Fruit fly (Drosophila melanogaster) whole organism, prepupa: ENCODE data around the gene CG17472.

Experiments
- CG10669 ChIP-seq: fragments of 200-800 bp; sonication (Bioruptor generic); optimal IDR thresholded peaks from 3 replicates; lab custom pipeline; 2018; ENCODE audit warnings: missing biosample characterization, mild to moderate bottlenecking, missing genetic modification characterization, moderate library complexity
- CG11294 ChIP-seq: fragments of 200-800 bp; sonication (Bioruptor generic); IDR thresholded peaks from 2 replicates; pipeline ENCODE4 v1.3.6; 2022; ENCODE audit warnings: missing biosample characterization, missing genetic modification characterization
- CG11762 ChIP-seq: fragments of 200-800 bp; sonication (Bioruptor generic); optimal IDR thresholded peaks from 3 replicates; lab custom pipeline; 2016; ENCODE audit warnings: missing biosample characterization, missing genetic modification characterization; ENCODE audit not compliant: insufficient read depth
- CG11902 ChIP-seq: fragments of 200-800 bp; sonication (Bioruptor generic); optimal IDR thresholded peaks from 3 replicates; lab custom pipeline; 2016; ENCODE audit warnings: missing biosample characterization, missing genetic modification characterization
- CG15336 ChIP-seq: fragments of 200-800 bp; sonication (Bioruptor generic); IDR thresholded peaks from 2 replicates; pipeline ENCODE4 v1.3.6; 2022; ENCODE audit warnings: missing biosample characterization, missing genetic modification characterization
- CG16779 ChIP-seq: fragments of 200-800 bp; sonication (Bioruptor generic); optimal IDR thresholded peaks from 3 replicates; lab custom pipeline; 2017; ENCODE audit warnings: missing biosample characterization, mild to moderate bottlenecking, missing genetic modification characterization
- CG31627 ChIP-seq: fragments of 200-800 bp; sonication (Bioruptor generic); optimal IDR thresholded peaks from 3 replicates; lab custom pipeline; 2016; ENCODE audit warnings: missing biosample characterization, missing genetic modification characterization
- CG32006 ChIP-seq: fragments of 200-800 bp; sonication (Bioruptor generic); optimal IDR thresholded peaks from 3 replicates; lab custom pipeline; 2017; ENCODE audit warnings: missing biosample characterization, mild to moderate bottlenecking, missing genetic modification characterization
- CG6163 ChIP-seq: fragments of 200-800 bp; sonication (Bioruptor generic); IDR thresholded peaks from 3 replicates; pipeline ENCODE4 v1.3.6; 2022; ENCODE audit warnings: missing biosample characterization, missing genetic modification characterization
- CG6276 ChIP-seq: fragments of 200-800 bp; sonication (Bioruptor generic); optimal IDR thresholded peaks from 2 replicates; lab custom pipeline; 2017; ENCODE audit warnings: missing biosample characterization, mild to moderate bottlenecking, missing genetic modification characterization
- CG6854 ChIP-seq: fragments of 200-800 bp; sonication (Bioruptor generic); optimal IDR thresholded peaks from 2 replicates; lab custom pipeline; 2017; ENCODE audit warnings: missing biosample characterization, mild to moderate bottlenecking, missing genetic modification characterization
- CG7368 ChIP-seq: fragments of 200-800 bp; sonication (Bioruptor generic); optimal IDR thresholded peaks from 3 replicates; lab custom pipeline; 2016; ENCODE audit warnings: missing biosample characterization, missing genetic modification characterization
- CG8119 ChIP-seq: fragments of 200-800 bp; sonication (Bioruptor generic); IDR thresholded peaks from 3 replicates; pipeline ENCODE4 v1.3.6; 2022; ENCODE audit warnings: missing biosample characterization, missing genetic modification characterization
- CG8319 ChIP-seq: fragments of 200-800 bp; sonication (Bioruptor generic); optimal IDR thresholded peaks from 3 replicates; lab custom pipeline; 2016; ENCODE audit warnings: missing biosample characterization, missing genetic modification characterization
- CG9139 ChIP-seq: fragments of 200-800 bp; sonication (Bioruptor generic); optimal IDR thresholded peaks from 3 replicates; lab custom pipeline; 2017; ENCODE audit warnings: missing biosample characterization, mild to moderate bottlenecking, missing genetic modification characterization
- Eip78C ChIP-seq: fragments of 200-800 bp; sonication (Bioruptor generic); peaks from one replicate; lab custom pipeline; 2016; ENCODE audit warnings: missing biosample characterization, missing genetic modification characterization
- Ets21C ChIP-seq: fragments of 200-800 bp; sonication (Bioruptor generic); optimal IDR thresholded peaks from 3 replicates; lab custom pipeline; 2016; ENCODE audit warnings: missing biosample characterization, missing genetic modification characterization
- Ets96B ChIP-seq: fragments of 200-800 bp; optimal IDR thresholded peaks from 2 replicates; lab custom pipeline; 2019; ENCODE audit warnings: missing biosample characterization, mild to moderate bottlenecking, missing genetic modification characterization, moderate library complexity
- Gug ChIP-seq: fragments of 200-800 bp; sonication (Bioruptor generic); IDR thresholded peaks from 2 replicates; pipeline ENCODE4 v1.3.6; 2022; ENCODE audit warnings: missing biosample characterization, missing genetic modification characterization
- Hr39 ChIP-seq: fragments of 200-800 bp; sonication (Bioruptor generic); optimal IDR thresholded peaks from 2 replicates; lab custom pipeline; 2016; ENCODE audit warnings: missing biosample characterization, missing genetic modification characterization
- Lpt ChIP-seq: fragments of 200-800 bp; sonication (Bioruptor generic); optimal IDR thresholded peaks from 3 replicates; lab custom pipeline; 2016; ENCODE audit warnings: missing biosample characterization, missing genetic modification characterization
- Met ChIP-seq: fragments of 200-800 bp; sonication (Bioruptor generic); optimal IDR thresholded peaks from 3 replicates; lab custom pipeline; 2016; ENCODE audit warnings: missing biosample characterization, missing genetic modification characterization
- Smox ChIP-seq: fragments of 200-800 bp; sonication (Bioruptor generic); optimal IDR thresholded peaks from 3 replicates; lab custom pipeline; 2016; ENCODE audit warnings: missing biosample characterization, missing genetic modification characterization
- Sox15 ChIP-seq: fragments of 200-800 bp; sonication (Bioruptor generic); optimal IDR thresholded peaks from 3 replicates; lab custom pipeline; 2016; ENCODE audit warnings: missing biosample characterization, missing genetic modification characterization
- eg ChIP-seq: fragments of 200-800 bp; sonication (Bioruptor generic); IDR thresholded peaks from 3 replicates; pipeline ENCODE4 v1.3.6; 2022; ENCODE audit warnings: missing biosample characterization, missing genetic modification characterization
- esn ChIP-seq: fragments of 200-800 bp; sonication (Bioruptor generic); optimal IDR thresholded peaks from 2 replicates; lab custom pipeline; 2016; ENCODE audit warnings: missing biosample characterization, mild to moderate bottlenecking, missing genetic modification characterization, moderate library complexity
- fd59A ChIP-seq: fragments of 200-800 bp; sonication (Bioruptor generic); optimal IDR thresholded peaks from 2 replicates; lab custom pipeline; 2017; ENCODE audit warnings: missing biosample characterization, mild to moderate bottlenecking, missing genetic modification characterization, missing genetic modification reagents
- fd85E ChIP-seq: fragments of 200-800 bp; sonication (Bioruptor generic); optimal IDR thresholded peaks from 3 replicates; lab custom pipeline; 2016; ENCODE audit warnings: missing biosample characterization, missing genetic modification characterization
- fkh ChIP-seq: fragments of 200-800 bp; sonication (Bioruptor generic); optimal IDR thresholded peaks from 3 replicates; lab custom pipeline; 2017; ENCODE audit warnings: missing biosample characterization, mild to moderate bottlenecking, missing genetic modification characterization, moderate library complexity
- lz ChIP-seq: fragments of 200-800 bp; sonication (Bioruptor generic); optimal IDR thresholded peaks from 3 replicates; lab custom pipeline; 2016; ENCODE audit warnings: missing biosample characterization, missing genetic modification characterization
- net ChIP-seq: fragments of 200-800 bp; sonication (Bioruptor generic); optimal IDR thresholded peaks from 3 replicates; lab custom pipeline; 2016; ENCODE audit warnings: missing biosample characterization, missing genetic modification characterization
- spab ChIP-seq: fragments of 200-800 bp; sonication (Bioruptor generic); optimal IDR thresholded peaks from 2 replicates; lab custom pipeline; 2017; ENCODE audit warnings: missing biosample characterization, mild to moderate bottlenecking, missing genetic modification characterization, missing genetic modification reagents
- svp ChIP-seq: fragments of 200-800 bp; sonication (Bioruptor generic); peaks from one replicate; lab custom pipeline; 2016; ENCODE audit warnings: missing biosample characterization, missing genetic modification characterization
- topi ChIP-seq: fragments of 200-800 bp; sonication (Bioruptor generic); optimal IDR thresholded peaks from 3 replicates; lab custom pipeline; 2016; ENCODE audit warnings: missing biosample characterization, missing genetic modification characterization
- vri ChIP-seq: fragments of 200-800 bp; sonication (Bioruptor generic); optimal IDR thresholded peaks from 3 replicates; lab custom pipeline; 2016; ENCODE audit warnings: missing biosample characterization, mild to moderate bottlenecking, missing genetic modification characterization

CG17472 gene

DNA sequence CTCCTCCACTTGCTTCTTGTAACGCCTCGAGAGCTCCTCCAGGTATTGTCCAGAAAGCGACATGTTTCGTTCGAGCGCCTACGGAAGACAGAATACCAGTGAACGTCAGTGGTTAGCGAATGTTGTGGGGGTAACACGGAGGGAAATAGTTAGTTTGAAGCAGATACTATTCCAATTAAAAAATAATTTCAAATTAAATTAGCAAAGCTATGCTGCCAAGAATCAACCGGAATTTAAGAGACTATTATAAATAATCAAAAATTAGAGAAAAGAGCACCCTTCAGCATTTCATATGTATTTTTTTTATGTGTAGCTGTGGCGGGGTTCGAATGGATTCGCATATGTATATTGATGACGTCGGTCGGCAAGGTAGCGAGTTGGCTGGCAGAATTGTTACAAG lies 26.8 kb downstream of the CG17472 start:
- peak; percentile 39; the same call in 1 of the 2 replicates for TF ChIP-seq CG15336
- no peak for TF ChIP-seq Smox (GFP tag; lab: Kevin White, UChicago)
- 0 out of 3 replicates have a peak, but pooled peaks have one; percentile 59 for TF ChIP-seq CG6163 (GFP tag; lab: Robert Waterston, UW)

DNA sequence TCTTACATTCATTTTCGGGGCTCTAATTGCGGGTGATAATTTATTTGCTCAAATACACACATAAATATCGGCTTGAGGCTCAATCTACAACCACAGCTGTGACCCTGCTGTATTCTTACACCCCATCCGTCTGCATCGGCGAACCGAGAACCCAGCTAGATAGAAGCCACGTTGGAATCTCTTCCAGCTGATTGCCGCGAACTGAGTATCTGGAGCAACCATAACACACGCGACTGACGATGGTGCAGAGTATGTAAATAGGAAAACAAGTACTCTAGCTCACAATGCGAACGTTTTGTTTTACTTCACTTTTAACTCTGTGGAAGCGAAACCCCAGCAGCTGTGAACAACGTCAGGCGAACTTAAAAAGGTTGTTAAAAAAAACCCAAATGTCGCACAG lies 30.1 kb downstream of the CG17472 start:
- TF ChIP-seq Sox15 (GFP tag; lab: Kevin White, UChicago) (no peak), svp (GFP tag; lab: Kevin White, UChicago) (peak; percentile 90)

DNA sequence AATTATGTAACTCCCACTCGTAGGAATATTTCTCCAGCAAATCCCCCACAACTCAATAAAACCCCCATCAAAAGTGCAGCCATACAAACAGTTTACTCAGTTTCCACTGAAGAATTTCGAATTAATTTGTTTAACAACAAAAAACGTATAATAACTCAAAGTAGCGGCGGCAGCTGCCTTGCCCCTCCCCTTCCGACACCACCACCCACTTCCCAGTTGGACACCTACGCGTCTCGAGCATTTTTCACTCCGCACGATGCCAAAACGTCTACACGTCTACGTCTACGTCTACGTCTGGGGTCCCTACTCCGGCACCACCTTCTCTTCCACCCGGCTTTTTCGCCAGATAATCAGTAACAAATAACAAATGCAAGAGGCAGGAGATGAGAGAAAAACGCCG lies 36.9 kb downstream of the CG17472 start:
- no peak for TF ChIP-seq Ets96B (tag; lab: Kevin White, UChicago)
- TF ChIP-seq spab, result no peak
- peak; percentile 26; the same call in 1 of the 3 replicates for TF ChIP-seq CG8119 (GFP tag; lab: Robert Waterston, UW)
- TF ChIP-seq Sox15 (GFP tag; lab: Kevin White, UChicago), result no peak
- TF ChIP-seq fd59A, result no peak
- no peak for TF ChIP-seq CG6854 (GFP tag; lab: Kevin White, UChicago)
- no peak for TF ChIP-seq CG7368
- no peak for TF ChIP-seq CG11762 (GFP tag; lab: Kevin White, UChicago)
- TF ChIP-seq fd85E (GFP tag; lab: Kevin White, UChicago), result no peak
- TF ChIP-seq Gug, result no peak
- TF ChIP-seq Hr39 (GFP tag; lab: Kevin White, UChicago), result no peak
- TF ChIP-seq lz, result no peak
- TF ChIP-seq CG11902, result no peak
- TF ChIP-seq eg (GFP tag; lab: Robert Waterston, UW), result 0 out of 3 replicates have a peak, but pooled peaks have one; percentile 26
- TF ChIP-seq vri (GFP tag; lab: Kevin White, UChicago), result no peak
- TF ChIP-seq topi, result no peak
- TF ChIP-seq CG31627 (GFP tag; lab: Kevin White, UChicago), result no peak
- TF ChIP-seq CG6276 (GFP tag; lab: Kevin White, UChicago), result peak; percentile 25
- no peak for TF ChIP-seq CG8319 (GFP tag; lab: Kevin White, UChicago)

DNA sequence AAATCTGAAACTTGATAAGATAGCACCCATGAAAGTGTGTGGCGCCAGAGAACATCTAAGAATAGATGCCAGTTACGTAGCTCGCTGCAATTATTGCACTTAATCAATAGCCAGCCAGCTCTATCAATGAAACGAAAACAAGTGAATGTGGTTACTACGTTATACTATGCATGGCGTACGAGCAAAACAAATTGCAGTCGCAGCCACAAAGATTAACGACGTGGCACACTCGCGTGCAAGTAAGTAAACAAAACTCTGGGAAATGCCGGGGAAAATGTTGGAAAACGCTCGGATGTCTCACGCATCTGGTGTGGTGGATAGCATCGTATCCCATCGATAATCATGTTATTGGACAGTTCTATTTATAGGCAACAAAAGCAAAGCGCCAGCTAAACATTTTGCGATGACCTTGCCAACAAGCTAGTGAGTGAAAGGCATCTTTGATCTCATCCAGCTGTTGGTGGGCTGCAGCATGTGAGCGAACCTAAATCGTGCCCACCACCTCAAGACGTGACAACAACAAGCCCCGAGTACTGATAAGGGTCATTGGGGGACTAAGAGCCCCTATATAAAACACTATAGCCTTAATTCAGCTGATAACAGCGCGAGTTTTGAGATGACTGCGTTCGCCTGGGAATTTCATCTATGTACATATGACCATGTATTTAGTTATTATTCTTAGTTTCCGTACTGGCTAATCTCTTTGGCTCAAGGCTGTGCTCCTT lies 39.6 kb downstream of the CG17472 start:
- TF ChIP-seq Ets96B (tag; lab: Kevin White, UChicago), result no peak
- no peak for TF ChIP-seq Met (GFP tag; lab: Kevin White, UChicago)
- peak; percentile 18 for TF ChIP-seq Eip78C (GFP tag; lab: Kevin White, UChicago)
- TF ChIP-seq svp (GFP tag; lab: Kevin White, UChicago), result peak; percentile 37
- peak; percentile 16 for TF ChIP-seq CG32006
- TF ChIP-seq CG8319 (GFP tag; lab: Kevin White, UChicago), result no peak
- peak; percentile 70 for TF ChIP-seq CG16779 (tag; lab: Kevin White, UChicago)
- TF ChIP-seq Lpt (GFP tag; lab: Kevin White, UChicago), result no peak
- TF ChIP-seq CG6276 (GFP tag; lab: Kevin White, UChicago), result no peak
- TF ChIP-seq Gug, result no peak
- TF ChIP-seq lz, result no peak
- no peak for TF ChIP-seq CG9139 (GFP tag; lab: Kevin White, UChicago)
- TF ChIP-seq net (GFP tag; lab: Kevin White, UChicago), result no peak
- TF ChIP-seq fkh, result no peak
- 0 out of 3 replicates have a peak, but pooled peaks have one; percentile 22 for TF ChIP-seq eg (GFP tag; lab: Robert Waterston, UW)

DNA sequence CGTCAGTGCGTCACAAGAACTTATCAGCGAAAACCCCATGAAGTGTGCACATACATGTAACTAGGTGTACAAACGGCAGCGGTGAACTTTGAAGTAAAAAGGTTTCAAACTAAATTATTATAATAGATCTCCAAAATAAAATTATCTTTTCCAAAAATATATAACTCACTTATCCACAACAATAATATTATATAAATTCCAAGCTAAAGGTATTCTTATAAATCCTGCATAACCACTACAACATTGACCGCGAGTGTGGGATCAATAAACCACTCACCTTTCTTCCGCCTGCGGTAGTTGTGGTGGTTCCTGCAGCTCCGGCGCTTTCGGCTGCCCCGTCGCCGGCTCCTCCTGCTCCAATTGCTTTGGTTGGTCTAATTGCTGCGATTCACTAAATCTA lies 40.4 kb downstream of the CG17472 start:
- TF ChIP-seq CG11294 (no peak), Sox15 (GFP tag; lab: Kevin White, UChicago) (no peak), esn (no peak), Ets21C (GFP tag; lab: Kevin White, UChicago) (no peak), CG10669 (GFP tag; lab: Kevin White, UChicago) (no peak), CG6163 (GFP tag; lab: Robert Waterston, UW) (no peak), eg (GFP tag; lab: Robert Waterston, UW) (0 out of 3 replicates have a peak, but pooled peaks have one; percentile 35), Eip78C (GFP tag; lab: Kevin White, UChicago) (peak; percentile 8), svp (GFP tag; lab: Kevin White, UChicago) (peak; percentile 47)
